Fruit fly (Drosophila melanogaster): Measurements from ENCODE around the gene CG4768.

CG4768 gene

dm6 chrX:16772882-16773827, 18.8 kb upstream of the CG4768 start (continued):
- peak; percentile 33 for TF ChIP-seq CG15601 (tag; optimal IDR thresholded peaks at IDR 0.05)
- no peak for TF ChIP-seq sr (GFP tag; IDR thresholded peaks at IDR 0.05)
- peak; percentile 66 for TF ChIP-seq croc (GFP tag; conservative IDR thresholded peaks at IDR 0.05)
- no peak for TF ChIP-seq CG1529 (GFP tag; optimal IDR thresholded peaks at IDR 0.05)
- TF ChIP-seq vnd (GFP tag; IDR thresholded peaks at IDR 0.05; ENCODE audit: partially characterized antibody), result no peak
- TF ChIP-seq CG17361 (GFP tag; IDR thresholded peaks at IDR 0.05), result peak; percentile 62
- peak; percentile 36; the same call in 1 of the 2 replicates for TF ChIP-seq CG11085 (GFP tag; IDR thresholded peaks at IDR 0.05)
- no peak for TF ChIP-seq HLH4C (GFP tag; IDR thresholded peaks at IDR 0.05; ENCODE audit: partially characterized antibody)
- TF ChIP-seq CG15514 (GFP tag; optimal IDR thresholded peaks at IDR 0.05), result no peak
- TF ChIP-seq CG17612 (GFP tag; IDR thresholded peaks at IDR 0.05), result peak; percentile 50; the same call in 1 of the 2 replicates
- no peak for TF ChIP-seq CHES-1-like (GFP tag; optimal IDR thresholded peaks at IDR 0.05)
- no peak for TF ChIP-seq ATbp (GFP tag; optimal IDR thresholded peaks at IDR 0.05)
- 0 out of 3 replicates have a peak, but pooled peaks have one; percentile 21 for TF ChIP-seq jigr1 (GFP tag; IDR thresholded peaks at IDR 0.05)
- no peak for TF ChIP-seq abd-A (tag; optimal IDR thresholded peaks at IDR 0.05)
- TF ChIP-seq gcm (GFP tag; optimal IDR thresholded peaks at IDR 0.05), result peak; percentile 75
- peak; percentile 55 for TF ChIP-seq Six4 (GFP tag; optimal IDR thresholded peaks at IDR 0.05)
- TF ChIP-seq ara (GFP tag; IDR thresholded peaks at IDR 0.05), result peak; percentile 85
- peak; percentile 74; the same call in 2 of the 3 replicates for TF ChIP-seq Optix (GFP tag; IDR thresholded peaks at IDR 0.05)
- TF ChIP-seq Ssrp (tag; optimal IDR thresholded peaks at IDR 0.05), result peak; percentile 24
- TF ChIP-seq zf30C (GFP tag; optimal IDR thresholded peaks at IDR 0.05), result peak; percentile 41
- TF ChIP-seq CG13287 (GFP tag; IDR thresholded peaks at IDR 0.05; ENCODE audit: partially characterized antibody), result no peak
- no peak for TF ChIP-seq Hmr (GFP tag; optimal IDR thresholded peaks at IDR 0.05)
- TF ChIP-seq CG15073 (GFP tag; optimal IDR thresholded peaks at IDR 0.05), result no peak
- peak; percentile 64 for TF ChIP-seq kay (GFP tag; optimal IDR thresholded peaks at IDR 0.05)
- TF ChIP-seq CG31441 (GFP tag; IDR thresholded peaks at IDR 0.05), result peak; percentile 58
- TF ChIP-seq HmgD (GFP tag; optimal IDR thresholded peaks at IDR 0.05), result no peak
- peak; percentile 74 for TF ChIP-seq pnt (GFP tag; optimal IDR thresholded peaks at IDR 0.05)
- no peak for TF ChIP-seq schlank (tag; optimal IDR thresholded peaks at IDR 0.05)
- TF ChIP-seq scrt (GFP tag; optimal IDR thresholded peaks at IDR 0.05), result no peak
- no peak for TF ChIP-seq unc-4 (GFP tag; IDR thresholded peaks at IDR 0.05; ENCODE audit: partially characterized antibody)
- TF ChIP-seq CG14965 (GFP tag; optimal IDR thresholded peaks at IDR 0.05; ENCODE audit: borderline replicate concordance), result no peak
- no peak for TF ChIP-seq Bteb2 (GFP tag; optimal IDR thresholded peaks at IDR 0.05)
- TF ChIP-seq pita (GFP tag; optimal IDR thresholded peaks at IDR 0.05), result no peak
- peak; percentile 29 for TF ChIP-seq gcm2 (GFP tag; optimal IDR thresholded peaks at IDR 0.05)
- no peak for TF ChIP-seq CG33557 (GFP tag; optimal IDR thresholded peaks at IDR 0.05)
- TF ChIP-seq amos (GFP tag; IDR thresholded peaks at IDR 0.05; ENCODE audit: partially characterized antibody), result no peak
- TF ChIP-seq PHDP (tag; optimal IDR thresholded peaks at IDR 0.05), result peak; percentile 27
- peak; percentile 46 for TF ChIP-seq slp2 (GFP tag; optimal IDR thresholded peaks at IDR 0.05)
- TF ChIP-seq prd (optimal IDR thresholded peaks at IDR 0.05), result no peak
- TF ChIP-seq prd (GFP tag; IDR thresholded peaks at IDR 0.05), result peak; percentile 87
- peak; percentile 36 for TF ChIP-seq Atf3 (GFP tag; optimal IDR thresholded peaks at IDR 0.05)
- no peak for TF ChIP-seq Dref (GFP tag; IDR thresholded peaks at IDR 0.05)
- no peak for TF ChIP-seq CG34224 (GFP tag; IDR thresholded peaks at IDR 0.05; ENCODE audit: partially characterized antibody)
- peak; percentile 47 for TF ChIP-seq zen (tag; optimal IDR thresholded peaks at IDR 0.05)
- no peak for TF ChIP-seq CG3407 (GFP tag; optimal IDR thresholded peaks at IDR 0.05)
- TF ChIP-seq gro (GFP tag; optimal IDR thresholded peaks at IDR 0.05), result no peak
- TF ChIP-seq wor (GFP tag; IDR thresholded peaks at IDR 0.05), result 0 out of 2 replicates have a peak, but pooled peaks have one; percentile 13
- peak; percentile 13 for TF ChIP-seq CG18599 (GFP tag; optimal IDR thresholded peaks at IDR 0.05)

Data from whole organism, embryonic.